Worm (Caenorhabditis elegans) whole organism, dauer: ENCODE results near the gene Y14H12B.1.

ENCODE experiments used
- unc-62 ChIP-seq: sonication (generic microtip); optimal IDR thresholded peaks from 2 replicates; lab custom pipeline; 2017; ENCODE audit warnings: missing biosample characterization, missing genetic modification reagents, missing genetic modification characterization

The Y14H12B.1 gene

DNA sequence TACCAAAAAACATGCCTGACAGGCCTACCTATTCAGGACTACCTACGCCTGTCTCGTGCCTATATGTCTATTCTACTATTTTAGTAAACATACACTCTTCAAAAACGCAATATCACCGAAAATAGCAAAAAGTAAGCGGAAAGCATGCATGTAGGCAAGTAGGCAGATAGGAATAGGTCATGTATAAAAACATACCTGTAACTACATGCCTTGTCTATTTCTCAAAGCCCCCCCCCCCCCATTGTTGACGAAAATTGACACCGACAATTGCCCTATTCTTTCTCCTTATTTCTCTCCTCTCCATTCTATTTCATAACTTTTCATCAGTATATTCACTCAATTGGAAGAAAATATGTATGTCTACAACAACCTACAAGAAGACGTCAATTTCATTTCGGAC, 44.0 kb downstream of the Y14H12B.1 start:
- no peak for TF ChIP-seq unc-62

DNA sequence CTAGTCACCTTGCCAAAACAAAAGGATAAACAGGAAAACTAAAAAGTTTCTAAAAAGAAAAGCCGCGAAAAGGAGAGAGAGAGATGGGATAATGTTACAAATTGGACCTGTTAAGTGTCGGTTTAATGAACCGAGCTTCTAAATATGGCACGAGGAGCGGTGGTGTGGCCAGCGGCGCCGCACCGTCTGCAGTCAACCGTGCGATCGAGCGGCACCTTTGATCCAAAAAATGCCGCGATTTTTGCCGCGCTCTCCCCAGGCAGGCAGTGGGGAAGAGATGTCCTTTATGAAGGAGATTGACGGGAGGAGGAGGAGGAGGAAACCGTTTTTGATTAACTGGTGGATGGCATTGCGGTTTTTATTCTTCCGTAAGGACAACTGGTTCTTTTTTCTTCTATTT, 46.1 kb downstream of the Y14H12B.1 start:
- TF ChIP-seq unc-62, result no peak

DNA sequence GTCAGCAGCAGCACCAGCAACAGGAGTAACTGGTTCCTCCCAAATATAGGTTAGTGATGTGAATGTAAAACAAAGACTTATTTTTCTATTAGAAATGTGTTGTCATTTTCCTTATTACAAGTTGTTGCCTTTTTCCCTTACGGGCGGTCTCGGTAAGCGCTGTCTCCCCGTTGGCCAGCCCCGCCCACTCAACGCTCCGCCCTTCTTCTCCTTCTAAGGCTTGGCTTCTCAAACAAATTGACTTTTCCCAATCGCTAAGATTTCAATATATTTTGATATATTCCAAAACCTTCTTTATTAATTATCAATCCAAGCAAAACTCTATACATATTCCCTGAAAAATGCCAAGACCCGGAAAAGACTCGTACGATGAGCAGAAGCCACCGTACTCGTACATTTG, 48.1 kb downstream of the Y14H12B.1 start, which contains the start of gene lin-31:
TSS of gene lin-31 (plus strand) at position 237 of the 400 bp plus-strand sequence.
- no peak for TF ChIP-seq unc-62

ce11 chrII:3984242-3984641, 50.0 kb downstream of the Y14H12B.1 start:
- TF ChIP-seq unc-62, result no peak
